Worm (Caenorhabditis elegans) whole organism, L3 larva: ENCODE results near the gene K03B4.8.

Source experiments
- ZK546.5 ChIP-seq: sonication (generic microtip); optimal IDR thresholded peaks from 2 replicates; lab custom pipeline; 2017; ENCODE audit warnings: missing biosample characterization, missing genetic modification characterization
- ceh-16 ChIP-seq: sonication (generic microtip); optimal IDR thresholded peaks from 2 replicates; lab custom pipeline; 2017; ENCODE audit warnings: missing biosample characterization, missing genetic modification characterization
- ceh-82 ChIP-seq: fragments of 150-350 bp; optimal IDR thresholded peaks from 2 replicates; lab custom pipeline; 2014; ENCODE audit warnings: missing biosample characterization, missing genetic modification characterization
- egl-27 ChIP-seq: sonication (generic microtip); optimal IDR thresholded peaks from 4 replicates; lab custom pipeline; 2017; ENCODE audit warnings: missing biosample characterization, missing genetic modification reagents, missing genetic modification characterization
- elt-1 ChIP-seq: fragments of 150-350 bp; optimal IDR thresholded peaks from 2 replicates; lab custom pipeline; 2014; ENCODE audit warnings: missing biosample characterization, missing genetic modification characterization
- elt-3 ChIP-seq, 3 experiments: fragments of 150-350 bp in 1 of 3; sonication (generic microtip) in 2 of 3; optimal IDR thresholded peaks; 2 replicates in 2 of 3; 4 replicates in 1 of 3; lab custom pipeline; 2014 to 2017; ENCODE audit warnings: missing biosample characterization in 3 of 3, missing genetic modification characterization in 3 of 3
- fkh-10 ChIP-seq: sonication (generic microtip); optimal IDR thresholded peaks from 2 replicates; lab custom pipeline; 2017; ENCODE audit warnings: missing biosample characterization, missing genetic modification reagents, missing genetic modification characterization
- nhr-11 ChIP-seq: fragments of 150-350 bp; optimal IDR thresholded peaks from 2 replicates; lab custom pipeline; 2014; ENCODE audit warnings: missing biosample characterization, missing genetic modification characterization
- nhr-23 ChIP-seq: fragments of 150-350 bp; optimal IDR thresholded peaks from 2 replicates; lab custom pipeline; 2014; ENCODE audit warnings: missing biosample characterization, missing genetic modification reagents, missing genetic modification characterization
- nhr-77 ChIP-seq: fragments of 150-350 bp; optimal IDR thresholded peaks from 2 replicates; lab custom pipeline; 2014; ENCODE audit warnings: missing biosample characterization, missing genetic modification characterization
- unc-62 ChIP-seq: fragments of 150-350 bp; sonication (generic microtip); optimal IDR thresholded peaks from 4 replicates; lab custom pipeline; 2014; ENCODE audit warnings: missing biosample characterization, missing genetic modification reagents, missing genetic modification characterization
- ztf-11 ChIP-seq: fragments of 150-350 bp; optimal IDR thresholded peaks from 2 replicates; lab custom pipeline; 2014; ENCODE audit warnings: missing biosample characterization, missing genetic modification characterization

- TF ChIP-seq fkh-10 (GFP tag; lab: Kevin White, UChicago) = no peak
- no peak for TF ChIP-seq nhr-77 (tag; lab: Kevin White, UChicago)
- no peak for TF ChIP-seq ztf-11
- no peak for TF ChIP-seq ZK546.5 (tag; lab: Kevin White, UChicago)
- TF ChIP-seq egl-27 (tag; lab: Kevin White, UChicago) = no peak
- TF ChIP-seq elt-3 (tag; optimal IDR thresholded peaks at IDR 0.05; lab: Kevin White, UChicago) = no peak
- TF ChIP-seq nhr-11 (tag; lab: Kevin White, UChicago) = no peak
- no peak for TF ChIP-seq ceh-16 (tag; lab: Kevin White, UChicago)
- TF ChIP-seq elt-1 (tag; lab: Kevin White, UChicago) = no peak
- TF ChIP-seq ceh-82 (tag; lab: Kevin White, UChicago) = no peak
- no peak for TF ChIP-seq nhr-23
- TF ChIP-seq unc-62 (GFP tag; lab: Kevin White, UChicago) = no peak
Measured at ce11 chrV:4719965-4720364, 45.6 kb upstream of the K03B4.8 start, which contains the start of gene prx-6.
